Fruit fly (Drosophila melanogaster) whole organism, embryonic: ENCODE results near the gene GC.
A peak's percentile ranks its signal among the peaks of the same experiment; 100 is the strongest.

Source experiments
- Asciz ChIP-seq: fragments of 200-800 bp; sonication (Bioruptor generic); optimal IDR thresholded peaks from 2 replicates; lab custom pipeline; 2017; ENCODE audit warnings: missing biosample characterization, mild to moderate bottlenecking, missing genetic modification characterization, missing genetic modification reagents
- B-H1 ChIP-seq: fragments of 200-800 bp; sonication (Bioruptor generic); IDR thresholded peaks from 3 replicates; pipeline ENCODE4 v1.3.6; 2022; ENCODE audit warnings: missing biosample characterization, missing genetic modification characterization
- CG10462 ChIP-seq: fragments of 200-800 bp; sonication (Bioruptor generic); optimal IDR thresholded peaks from 2 replicates; lab custom pipeline; 2016; ENCODE audit warnings: missing biosample characterization, missing genetic modification characterization
- CG11093 ChIP-seq: fragments of 200-800 bp; sonication (Bioruptor generic); IDR thresholded peaks from 3 replicates; pipeline ENCODE4 v1.3.6; 2022; ENCODE audit warnings: missing biosample characterization, missing genetic modification characterization
- CG11247 ChIP-seq: fragments of 200-800 bp; sonication (Bioruptor generic); IDR thresholded peaks from 2 replicates; pipeline ENCODE4 v1.3.6; 2022; ENCODE audit warnings: missing biosample characterization, missing genetic modification characterization
- CG11456 ChIP-seq: fragments of 200-800 bp; sonication (Bioruptor generic); IDR thresholded peaks from 3 replicates; pipeline ENCODE4 v1.3.6; 2022; ENCODE audit warnings: missing biosample characterization, missing genetic modification characterization
- CG12769 ChIP-seq: fragments of 200-800 bp; sonication (Bioruptor generic); optimal IDR thresholded peaks from 2 replicates; lab custom pipeline; 2019; ENCODE audit warnings: missing biosample characterization, mild to moderate bottlenecking, missing genetic modification characterization, moderate library complexity
- CG13287 ChIP-seq: fragments of 200-800 bp; sonication (Bioruptor generic); IDR thresholded peaks from 2 replicates; pipeline ENCODE4 v1.3.6; 2022; ENCODE audit warnings: missing biosample characterization, missing genetic modification characterization; ENCODE audit not compliant: partially characterized antibody
- CG14860 ChIP-seq: fragments of 200-800 bp; sonication (Bioruptor generic); IDR thresholded peaks from 3 replicates; pipeline ENCODE4 v1.3.6; 2022; ENCODE audit warnings: missing biosample characterization, missing genetic modification characterization; ENCODE audit not compliant: partially characterized antibody
- CG16813 ChIP-seq: fragments of 200-800 bp; sonication (Bioruptor generic); IDR thresholded peaks from 3 replicates; pipeline ENCODE4 v1.3.6; 2022; ENCODE audit warnings: missing biosample characterization, missing genetic modification characterization; ENCODE audit not compliant: partially characterized antibody
- CG18599 ChIP-seq: fragments of 200-800 bp; sonication (Bioruptor generic); optimal IDR thresholded peaks from 3 replicates; lab custom pipeline; 2017; ENCODE audit warnings: missing biosample characterization, missing genetic modification characterization, mild to moderate bottlenecking, moderate library complexity, missing genetic modification reagents
- CG2199 ChIP-seq: fragments of 200-800 bp; sonication (Bioruptor generic); IDR thresholded peaks from 3 replicates; pipeline ENCODE4 v1.3.6; 2022; ENCODE audit warnings: missing biosample characterization, missing genetic modification characterization
- CG8089 ChIP-seq: fragments of 200-800 bp; sonication (Bioruptor generic); optimal IDR thresholded peaks from 3 replicates; lab custom pipeline; 2016; ENCODE audit warnings: missing biosample characterization, missing genetic modification characterization
- CG8290 ChIP-seq, 3 experiments: fragments of 200-800 bp; sonication (Bioruptor generic); optimal IDR thresholded peaks; 2 replicates each; lab custom pipeline; 2016 to 2019; ENCODE audit warnings: missing biosample characterization in 3 of 3, missing genetic modification characterization in 3 of 3, mild to moderate bottlenecking in 2 of 3, moderate library complexity in 1 of 3
- CG9215 ChIP-seq: fragments of 200-800 bp; sonication (Bioruptor generic); IDR thresholded peaks from 2 replicates; pipeline ENCODE4 v1.3.6; 2022; ENCODE audit warnings: missing biosample characterization, missing genetic modification characterization
- Camta ChIP-seq: fragments of 200-800 bp; sonication (Bioruptor generic); optimal IDR thresholded peaks from 2 replicates; lab custom pipeline; 2016; ENCODE audit warnings: missing biosample characterization, missing genetic modification characterization
- D19A ChIP-seq: fragments of 200-800 bp; optimal IDR thresholded peaks from 3 replicates; lab custom pipeline; 2019; ENCODE audit warnings: missing biosample characterization, mild to moderate bottlenecking, missing genetic modification characterization, moderate library complexity
- Dip3 ChIP-seq: fragments of 200-800 bp; sonication (Bioruptor generic); optimal IDR thresholded peaks from 3 replicates; lab custom pipeline; 2016; ENCODE audit warnings: missing biosample characterization, missing genetic modification characterization
- ERR ChIP-seq: fragments of 200-800 bp; sonication (Bioruptor generic); optimal IDR thresholded peaks from 2 replicates; lab custom pipeline; 2016; ENCODE audit warnings: missing biosample characterization, missing genetic modification characterization
- GATAe ChIP-seq: fragments of 200-800 bp; sonication (Bioruptor generic); conservative IDR thresholded peaks from 2 replicates; pipeline ENCODE4 v1.3.6; 2022; ENCODE audit warnings: missing biosample characterization, missing genetic modification characterization
- Hmx ChIP-seq: fragments of 200-800 bp; sonication (Bioruptor generic); optimal IDR thresholded peaks from 2 replicates; lab custom pipeline; 2016; ENCODE audit warnings: missing biosample characterization, missing genetic modification characterization
- Oaz ChIP-seq: fragments of 200-800 bp; sonication (Bioruptor generic); IDR thresholded peaks from 2 replicates; pipeline ENCODE4 v1.3.6; 2022; ENCODE audit warnings: missing biosample characterization, missing genetic modification characterization
- Xbp1 ChIP-seq: fragments of 200-800 bp; sonication (Bioruptor generic); optimal IDR thresholded peaks from 3 replicates; lab custom pipeline; 2016; ENCODE audit warnings: missing biosample characterization, mild to moderate bottlenecking, missing genetic modification characterization
- bigmax ChIP-seq: fragments of 200-800 bp; sonication (Bioruptor generic); optimal IDR thresholded peaks from 2 replicates; lab custom pipeline; 2018; ENCODE audit warnings: missing biosample characterization, mild to moderate bottlenecking, missing genetic modification characterization
- cas ChIP-seq: fragments of 200-800 bp; sonication (Bioruptor generic); IDR thresholded peaks from 2 replicates; pipeline ENCODE4 v1.3.6; 2022; ENCODE audit warnings: missing biosample characterization, missing genetic modification characterization
- caup ChIP-seq: fragments of 200-800 bp; sonication (Bioruptor generic); optimal IDR thresholded peaks from 3 replicates; lab custom pipeline; 2017; ENCODE audit warnings: missing biosample characterization, mild to moderate bottlenecking, missing genetic modification characterization, moderate library complexity; ENCODE audit not compliant: severe bottlenecking
- ci ChIP-seq: fragments of 200-800 bp; sonication (Bioruptor generic); IDR thresholded peaks from 3 replicates; pipeline ENCODE4 v1.3.6; 2022; ENCODE audit warnings: missing biosample characterization, missing genetic modification characterization
- grn ChIP-seq: fragments of 200-800 bp; sonication (Bioruptor generic); optimal IDR thresholded peaks from 3 replicates; lab custom pipeline; 2017; ENCODE audit warnings: missing biosample characterization, missing genetic modification characterization
- ham ChIP-seq: fragments of 200-800 bp; sonication (Bioruptor generic); IDR thresholded peaks from 2 replicates; pipeline ENCODE4 v1.3.6; 2022; ENCODE audit warnings: missing biosample characterization, missing genetic modification characterization
- sd ChIP-seq: fragments of 200-800 bp; sonication (Bioruptor generic); optimal IDR thresholded peaks from 3 replicates; lab custom pipeline; 2018; ENCODE audit warnings: missing biosample characterization, mild to moderate bottlenecking, missing genetic modification characterization, moderate library complexity
- sr ChIP-seq: fragments of 200-800 bp; sonication (Bioruptor generic); IDR thresholded peaks from 3 replicates; pipeline ENCODE4 v1.3.6; 2022; ENCODE audit warnings: missing biosample characterization, missing genetic modification characterization
- vnd ChIP-seq: fragments of 200-800 bp; sonication (Bioruptor generic); IDR thresholded peaks from 3 replicates; pipeline ENCODE4 v1.3.6; 2022; ENCODE audit warnings: missing biosample characterization, missing genetic modification characterization; ENCODE audit not compliant: partially characterized antibody
- wek ChIP-seq: fragments of 200-800 bp; sonication (Bioruptor generic); optimal IDR thresholded peaks from 3 replicates; lab custom pipeline; 2018; ENCODE audit warnings: missing biosample characterization, mild to moderate bottlenecking, missing genetic modification characterization, moderate library complexity
- wor ChIP-seq: fragments of 200-800 bp; sonication (Bioruptor generic); IDR thresholded peaks from 2 replicates; pipeline ENCODE4 v1.3.6; 2022; ENCODE audit warnings: missing biosample characterization, missing genetic modification characterization

Gene GC

DNA sequence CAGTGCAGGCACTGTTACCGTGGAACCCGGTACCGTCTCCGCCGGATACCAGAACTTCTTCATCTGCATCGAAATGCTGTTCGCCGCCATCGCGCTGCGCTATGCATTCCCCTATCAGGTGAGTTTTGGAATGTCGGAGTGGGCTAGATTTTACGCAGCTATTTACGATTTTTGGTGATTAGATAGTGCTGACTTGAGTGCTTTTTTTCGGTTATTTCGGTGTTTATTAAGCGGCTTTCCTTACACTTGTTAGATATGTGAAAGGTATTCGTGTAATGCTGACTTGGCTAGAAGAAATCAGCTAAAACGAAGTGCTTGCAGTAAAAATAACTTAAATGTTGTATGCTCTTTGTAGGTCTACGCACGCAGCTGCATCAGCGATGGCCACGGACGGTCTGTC, 55.9 kb downstream of the GC start:
- TF ChIP-seq CG18599 (GFP tag; lab: Kevin White, UChicago) (no peak), Xbp1 (GFP tag; lab: Kevin White, UChicago) (no peak), CG10462 (no peak), sr (no peak), vnd (peak; percentile 20; the same call in 1 of the 3 replicates), grn (no peak), caup (GFP tag; lab: Kevin White, UChicago) (no peak), Dip3 (GFP tag; lab: Kevin White, UChicago) (no peak), CG12769 (tag; lab: Kevin White, UChicago) (no peak), D19A (tag; lab: Kevin White, UChicago) (no peak), Asciz (no peak), bigmax (GFP tag; lab: Kevin White, UChicago) (no peak), CG8290 (GFP tag; optimal IDR thresholded peaks at IDR 0.05; lab: Kevin White, UChicago) (no peak), CG8290 (tag; optimal IDR thresholded peaks at IDR 0.05; lab: Kevin White, UChicago) (no peak), Camta (GFP tag; lab: Kevin White, UChicago) (no peak), wor (GFP tag; lab: Robert Waterston, UW) (no peak), Hmx (GFP tag; lab: Kevin White, UChicago) (no peak), Oaz (no peak), CG16813 (GFP tag; lab: Robert Waterston, UW) (no peak), CG14860 (no peak), ERR (GFP tag; lab: Kevin White, UChicago) (no peak), ham (GFP tag; lab: Robert Waterston, UW) (no peak), CG11093 (GFP tag; lab: Robert Waterston, UW) (no peak), CG2199 (GFP tag; lab: Robert Waterston, UW) (0 out of 3 replicates have a peak, but pooled peaks have one; percentile 66), CG11456 (GFP tag; lab: Robert Waterston, UW) (no peak), CG9215 (GFP tag; lab: Robert Waterston, UW) (no peak), cas (GFP tag; lab: Robert Waterston, UW) (no peak), wek (GFP tag; lab: Kevin White, UChicago) (peak; percentile 15), B-H1 (GFP tag; lab: Robert Waterston, UW) (no peak), CG13287 (no peak), CG8089 (GFP tag; lab: Kevin White, UChicago) (no peak), GATAe (no peak), sd (tag; lab: Kevin White, UChicago) (peak; percentile 97), CG11247 (GFP tag; lab: Robert Waterston, UW) (no peak), ci (GFP tag; lab: Robert Waterston, UW) (no peak)
